Worm (Caenorhabditis elegans) whole organism, late embryonic: ENCODE results near the gene fbxa-84.

Experiments used
- C08G9.2 ChIP-seq: sonication (generic microtip); optimal IDR thresholded peaks from 2 replicates; lab custom pipeline; 2016; ENCODE audit warnings: mild to moderate bottlenecking, missing genetic modification characterization, moderate library complexity, missing compliant biosample characterization
- C38D4.7 ChIP-seq: fragments of 200-800 bp; sonication (Bioruptor generic); optimal IDR thresholded peaks from 2 replicates; lab custom pipeline; 2018; ENCODE audit warnings: mild to moderate bottlenecking, missing genetic modification characterization, moderate library complexity, missing compliant biosample characterization
- F13H6.1 ChIP-seq: sonication (generic microtip); optimal IDR thresholded peaks from 2 replicates; lab custom pipeline; 2016; ENCODE audit warnings: missing genetic modification characterization, missing compliant biosample characterization
- K09A11.1 ChIP-seq: sonication (generic microtip); optimal IDR thresholded peaks from 2 replicates; lab custom pipeline; 2017; ENCODE audit warnings: antibody characterized with exemption, mild to moderate bottlenecking, missing genetic modification characterization, missing compliant biosample characterization; ENCODE audit not compliant: insufficient read depth
- T23F11.4 ChIP-seq: fragments of 200-800 bp; sonication (Bioruptor generic); optimal IDR thresholded peaks from 2 replicates; lab custom pipeline; 2018; ENCODE audit warnings: mild to moderate bottlenecking, missing genetic modification characterization, missing compliant biosample characterization
- Y22D7AL.16 ChIP-seq: sonication (generic microtip); optimal IDR thresholded peaks from 2 replicates; lab custom pipeline; 2016; ENCODE audit warnings: missing genetic modification characterization, missing compliant biosample characterization
- ahr-1 ChIP-seq: sonication (generic microtip); optimal IDR thresholded peaks from 2 replicates; lab custom pipeline; 2016; ENCODE audit warnings: missing genetic modification characterization, missing compliant biosample characterization
- ama-1 ChIP-seq: fragments of 150-350 bp; optimal IDR thresholded peaks from 2 replicates; lab custom pipeline; 2014
- ceh-14 ChIP-seq: sonication (generic microtip); optimal IDR thresholded peaks from 2 replicates; lab custom pipeline; 2016; ENCODE audit warnings: missing genotype, missing genetic modification characterization, missing compliant biosample characterization
- ceh-19 ChIP-seq: fragments of 200-800 bp; sonication (Bioruptor generic); optimal IDR thresholded peaks from 2 replicates; lab custom pipeline; 2018; ENCODE audit warnings: mild to moderate bottlenecking, missing genetic modification characterization, missing compliant biosample characterization
- ceh-2 ChIP-seq: sonication (generic microtip); optimal IDR thresholded peaks from 2 replicates; lab custom pipeline; 2016; ENCODE audit warnings: missing genotype, missing genetic modification characterization, missing compliant biosample characterization
- ceh-22 ChIP-seq: sonication (generic microtip); optimal IDR thresholded peaks from 2 replicates; lab custom pipeline; 2017; ENCODE audit warnings: missing biosample characterization, missing genetic modification characterization
- ceh-31 ChIP-seq: sonication (generic microtip); optimal IDR thresholded peaks from 2 replicates; lab custom pipeline; 2016; ENCODE audit warnings: missing genetic modification characterization, missing compliant biosample characterization
- ceh-34 ChIP-seq: sonication (generic microtip); optimal IDR thresholded peaks from 2 replicates; lab custom pipeline; 2016; ENCODE audit warnings: mild to moderate bottlenecking, missing genetic modification characterization, missing compliant biosample characterization
- ceh-48 ChIP-seq: sonication (generic microtip); optimal IDR thresholded peaks from 2 replicates; lab custom pipeline; 2016; ENCODE audit warnings: missing genetic modification characterization, inconsistent platforms, missing compliant biosample characterization
- ceh-9 ChIP-seq: sonication (generic microtip); optimal IDR thresholded peaks from 2 replicates; lab custom pipeline; 2016; ENCODE audit warnings: mild to moderate bottlenecking, missing genetic modification characterization, inconsistent platforms, missing compliant biosample characterization
- che-1 ChIP-seq: sonication (generic microtip); optimal IDR thresholded peaks from 2 replicates; lab custom pipeline; 2016; ENCODE audit warnings: mild to moderate bottlenecking, missing genetic modification characterization, missing compliant biosample characterization
- dmd-4 ChIP-seq: sonication (generic microtip); optimal IDR thresholded peaks from 2 replicates; lab custom pipeline; 2016; ENCODE audit warnings: borderline replicate concordance, missing genetic modification characterization, missing compliant biosample characterization
- dve-1 ChIP-seq: sonication (generic microtip); optimal IDR thresholded peaks from 2 replicates; lab custom pipeline; 2017; ENCODE audit warnings: antibody characterized with exemption, mild to moderate bottlenecking, missing genetic modification characterization, missing compliant biosample characterization
- elt-2 ChIP-seq: sonication (generic microtip); optimal IDR thresholded peaks from 2 replicates; lab custom pipeline; 2016; ENCODE audit warnings: missing genetic modification reagents, missing genetic modification characterization, missing compliant biosample characterization
- elt-4 ChIP-seq: sonication (generic microtip); optimal IDR thresholded peaks from 2 replicates; lab custom pipeline; 2016; ENCODE audit warnings: missing genetic modification characterization, missing compliant biosample characterization
- ets-4 ChIP-seq: sonication (generic microtip); optimal IDR thresholded peaks from 2 replicates; lab custom pipeline; 2016; ENCODE audit warnings: missing genetic modification characterization, missing compliant biosample characterization
- eyg-1 ChIP-seq: sonication (generic microtip); optimal IDR thresholded peaks from 2 replicates; lab custom pipeline; 2016; ENCODE audit warnings: missing genotype, missing genetic modification characterization, missing compliant biosample characterization
- fax-1 ChIP-seq: sonication (generic microtip); optimal IDR thresholded peaks from 2 replicates; lab custom pipeline; 2016; ENCODE audit warnings: missing genotype, missing genetic modification characterization, missing compliant biosample characterization
- fkh-10 ChIP-seq: fragments of 150-350 bp; optimal IDR thresholded peaks from 2 replicates; lab custom pipeline; 2014; ENCODE audit warnings: missing biosample characterization, missing genetic modification reagents, missing genetic modification characterization
- fkh-6 ChIP-seq: sonication (generic microtip); optimal IDR thresholded peaks from 2 replicates; lab custom pipeline; 2016; ENCODE audit warnings: missing genetic modification characterization, missing compliant biosample characterization
- gmeb-2 ChIP-seq: sonication (generic microtip); optimal IDR thresholded peaks from 2 replicates; lab custom pipeline; 2016; ENCODE audit warnings: missing genetic modification characterization, inconsistent platforms, missing compliant biosample characterization
- hlh-13 ChIP-seq: fragments of 200-800 bp; sonication (Bioruptor generic); optimal IDR thresholded peaks from 2 replicates; lab custom pipeline; 2018; ENCODE audit warnings: mild to moderate bottlenecking, missing genetic modification characterization, missing compliant biosample characterization
- hlh-15 ChIP-seq: sonication (generic microtip); optimal IDR thresholded peaks from 2 replicates; lab custom pipeline; 2016; ENCODE audit warnings: missing genetic modification characterization, missing compliant biosample characterization
- hlh-30 ChIP-seq: sonication (generic microtip); optimal IDR thresholded peaks from 2 replicates; lab custom pipeline; 2017; ENCODE audit warnings: antibody characterized with exemption, missing genetic modification characterization, missing compliant biosample characterization; ENCODE audit not compliant: insufficient read depth
- lim-6 ChIP-seq: sonication (generic microtip); optimal IDR thresholded peaks from 2 replicates; lab custom pipeline; 2016; ENCODE audit warnings: missing genetic modification characterization, missing compliant biosample characterization
- madf-2 ChIP-seq: sonication (generic microtip); optimal IDR thresholded peaks from 2 replicates; lab custom pipeline; 2017; ENCODE audit warnings: missing genetic modification characterization, missing compliant biosample characterization
- mec-3 ChIP-seq: sonication (generic microtip); optimal IDR thresholded peaks from 2 replicates; lab custom pipeline; 2016; ENCODE audit warnings: borderline replicate concordance, missing genetic modification characterization, missing compliant biosample characterization
- nhr-11 ChIP-seq: fragments of 150-350 bp; optimal IDR thresholded peaks from 2 replicates; lab custom pipeline; 2014; ENCODE audit warnings: missing biosample characterization, missing genetic modification characterization
- nhr-232 ChIP-seq: sonication (generic microtip); optimal IDR thresholded peaks from 2 replicates; lab custom pipeline; 2016; ENCODE audit warnings: missing genetic modification characterization, missing compliant biosample characterization
- npax-4 ChIP-seq: sonication (generic microtip); optimal IDR thresholded peaks from 2 replicates; lab custom pipeline; 2016; ENCODE audit warnings: missing genetic modification characterization, missing compliant biosample characterization
- odd-2 ChIP-seq: sonication (generic microtip); optimal IDR thresholded peaks from 2 replicates; lab custom pipeline; 2017; ENCODE audit warnings: antibody characterized with exemption, mild to moderate bottlenecking, missing genetic modification characterization, missing compliant biosample characterization
- pag-3 ChIP-seq: sonication (generic microtip); optimal IDR thresholded peaks from 2 replicates; lab custom pipeline; 2016; ENCODE audit warnings: missing compliant biosample characterization, missing genetic modification characterization, borderline replicate concordance
- pat-9 ChIP-seq: fragments of 200-800 bp; sonication (Bioruptor generic); optimal IDR thresholded peaks from 2 replicates; lab custom pipeline; 2018; ENCODE audit warnings: mild to moderate bottlenecking, missing genetic modification characterization, moderate library complexity, missing compliant biosample characterization
- pha-2 ChIP-seq: sonication (generic microtip); optimal IDR thresholded peaks from 2 replicates; lab custom pipeline; 2017; ENCODE audit warnings: mild to moderate bottlenecking, missing genetic modification characterization, missing compliant biosample characterization
- pha-4 ChIP-seq: fragments of 150-350 bp; optimal IDR thresholded peaks from 2 replicates; lab custom pipeline; 2018; ENCODE audit warnings: missing biosample characterization, missing genetic modification reagents, missing genetic modification characterization
- pqm-1 ChIP-seq: sonication (generic microtip); optimal IDR thresholded peaks from 2 replicates; lab custom pipeline; 2016; ENCODE audit warnings: missing genetic modification characterization, missing compliant biosample characterization
- pros-1 ChIP-seq: fragments of 150-350 bp; optimal IDR thresholded peaks from 2 replicates; lab custom pipeline; 2014; ENCODE audit warnings: missing biosample characterization, missing genetic modification reagents, missing genetic modification characterization
- ref-2 ChIP-seq: sonication (generic microtip); optimal IDR thresholded peaks from 2 replicates; lab custom pipeline; 2016; ENCODE audit warnings: missing genetic modification characterization, missing compliant biosample characterization
- rnt-1 ChIP-seq: sonication (generic microtip); optimal IDR thresholded peaks from 2 replicates; lab custom pipeline; 2016; ENCODE audit warnings: missing genetic modification characterization, missing compliant biosample characterization
- sox-2 ChIP-seq: fragments of 200-800 bp; sonication (Bioruptor generic); IDR thresholded peaks from 2 replicates; pipeline ENCODE4 v1.3.6; 2022; ENCODE audit warnings: missing genetic modification reagents, missing genetic modification characterization, missing compliant biosample characterization
- sox-4 ChIP-seq: sonication (generic microtip); optimal IDR thresholded peaks from 2 replicates; lab custom pipeline; 2017; ENCODE audit warnings: mild to moderate bottlenecking, missing genetic modification characterization, inconsistent platforms, missing compliant biosample characterization
- tbx-2 ChIP-seq: sonication (generic microtip); optimal IDR thresholded peaks from 2 replicates; lab custom pipeline; 2016; ENCODE audit warnings: missing genetic modification characterization, missing compliant biosample characterization
- tbx-7 ChIP-seq: sonication (generic microtip); optimal IDR thresholded peaks from 2 replicates; lab custom pipeline; 2016; ENCODE audit warnings: missing genotype, missing genetic modification characterization, missing compliant biosample characterization
- ttx-3 ChIP-seq: sonication (generic microtip); optimal IDR thresholded peaks from 2 replicates; lab custom pipeline; 2016; ENCODE audit warnings: missing genetic modification reagents, missing genetic modification characterization, missing compliant biosample characterization
- unc-42 ChIP-seq: sonication (generic microtip); optimal IDR thresholded peaks from 2 replicates; lab custom pipeline; 2016; ENCODE audit warnings: missing genotype, missing genetic modification characterization, missing compliant biosample characterization
- unc-86 ChIP-seq: sonication (generic microtip); optimal IDR thresholded peaks from 2 replicates; lab custom pipeline; 2016; ENCODE audit warnings: missing genetic modification characterization, missing compliant biosample characterization
- zip-5 ChIP-seq: sonication (generic microtip); optimal IDR thresholded peaks from 2 replicates; lab custom pipeline; 2016; ENCODE audit warnings: missing genetic modification characterization, missing compliant biosample characterization
- ztf-16 ChIP-seq: sonication (generic microtip); optimal IDR thresholded peaks from 2 replicates; lab custom pipeline; 2017; ENCODE audit warnings: missing genetic modification characterization, missing compliant biosample characterization

fbxa-84 gene

DNA sequence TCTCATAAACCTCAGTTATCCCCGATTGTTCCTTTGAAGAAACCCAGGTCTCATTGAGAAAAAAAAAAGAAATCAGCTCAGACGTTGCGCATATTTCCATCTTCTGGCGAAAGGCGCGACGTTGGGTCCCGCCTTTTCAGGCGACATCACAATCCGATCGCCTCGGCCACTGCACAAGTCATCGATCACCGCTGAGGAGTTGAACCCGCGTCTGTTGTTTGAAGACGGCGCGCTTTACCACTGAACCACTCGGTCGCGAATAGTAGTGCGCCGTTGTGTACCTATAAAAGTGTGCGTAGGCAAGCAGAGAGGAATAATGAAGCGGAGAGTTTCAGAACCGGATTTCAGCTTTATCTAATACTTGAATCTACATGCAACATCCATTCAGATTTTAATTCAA lies 8.7 kb downstream of the fbxa-84 start, which contains the start of gene Y75B12B.11:
Y75B12B.11 (plus strand) TSS at position 394 of the 400 bp plus-strand sequence.
- peak; percentile 87 for TF ChIP-seq sox-4 (tag; lab: Kevin White, UChicago)
- peak; percentile 80 for TF ChIP-seq gmeb-2
- TF ChIP-seq ceh-2 (tag; lab: Kevin White, UChicago): peak; percentile 88
- peak; percentile 59 for TF ChIP-seq tbx-7 (tag; lab: Kevin White, UChicago)
- peak; percentile 93 for TF ChIP-seq ceh-19 (GFP tag; lab: Kevin White, UChicago)
- peak; percentile 87 for TF ChIP-seq ttx-3 (tag; lab: Kevin White, UChicago)
- peak; percentile 84 for TF ChIP-seq ztf-16 (tag; lab: Kevin White, UChicago)
- peak; percentile 93 for TF ChIP-seq ceh-14 (tag; lab: Kevin White, UChicago)
- no peak for TF ChIP-seq pha-4 (tag; lab: Kevin White, UChicago)
- TF ChIP-seq elt-4 (tag; lab: Kevin White, UChicago): peak; percentile 82
- TF ChIP-seq npax-4 (tag; lab: Kevin White, UChicago): peak; percentile 74
- no peak for TF ChIP-seq odd-2 (tag; lab: Kevin White, UChicago)
- TF ChIP-seq rnt-1 (tag; lab: Kevin White, UChicago): peak; percentile 76
- peak; percentile 74 for TF ChIP-seq ceh-48 (tag; lab: Kevin White, UChicago)
- peak; percentile 90 for TF ChIP-seq che-1 (tag; lab: Kevin White, UChicago)
- TF ChIP-seq dve-1: peak; percentile 87
- peak; percentile 89 for TF ChIP-seq T23F11.4 (GFP tag; lab: Kevin White, UChicago)
- TF ChIP-seq lim-6 (tag; lab: Kevin White, UChicago): peak; percentile 46
- no peak for TF ChIP-seq nhr-11 (tag; lab: Kevin White, UChicago)
- peak; percentile 84 for TF ChIP-seq nhr-232 (tag; lab: Kevin White, UChicago)
- peak; percentile 86 for TF ChIP-seq tbx-2 (tag; lab: Kevin White, UChicago)
- TF ChIP-seq eyg-1: peak; percentile 87
- peak; percentile 84 for TF ChIP-seq pqm-1 (tag; lab: Kevin White, UChicago)
- TF ChIP-seq unc-42 (tag; lab: Kevin White, UChicago): no peak
- peak; percentile 75 for TF ChIP-seq ceh-31 (tag; lab: Kevin White, UChicago)
- TF ChIP-seq K09A11.1 (tag; lab: Kevin White, UChicago): peak; percentile 77
- peak; percentile 86 for TF ChIP-seq fkh-6 (tag; lab: Kevin White, UChicago)
- TF ChIP-seq ceh-34 (tag; lab: Kevin White, UChicago): peak; percentile 88
- TF ChIP-seq pha-2: peak; percentile 90
- peak; percentile 82 for TF ChIP-seq C08G9.2 (tag; lab: Kevin White, UChicago)
- peak; percentile 50 for TF ChIP-seq zip-5 (tag; lab: Kevin White, UChicago)
- peak; percentile 93 for TF ChIP-seq elt-2 (tag; lab: Kevin White, UChicago)
- TF ChIP-seq unc-86: peak; percentile 79
- TF ChIP-seq pros-1: peak; percentile 47
- TF ChIP-seq hlh-13: peak; percentile 75
- TF ChIP-seq F13H6.1 (tag; lab: Kevin White, UChicago): peak; percentile 81
- peak; percentile 26 for TF ChIP-seq mec-3 (tag; lab: Kevin White, UChicago)
- TF ChIP-seq hlh-15: peak; percentile 80
- TF ChIP-seq fkh-10 (GFP tag; lab: Kevin White, UChicago): no peak
- TF ChIP-seq ceh-9: peak; percentile 68
- TF ChIP-seq madf-2 (tag; lab: Kevin White, UChicago): peak; percentile 85
- peak; percentile 86 for TF ChIP-seq dmd-4
- TF ChIP-seq ref-2 (tag; lab: Kevin White, UChicago): peak; percentile 87
- TF ChIP-seq ama-1 (lab: Kevin White, UChicago): no peak
- peak; percentile 69 for TF ChIP-seq ets-4 (tag; lab: Kevin White, UChicago)
- peak; percentile 62; the same call in 1 of the 2 replicates for TF ChIP-seq sox-2 (GFP tag; lab: Robert Waterston, UW)
- TF ChIP-seq ceh-22 (tag; lab: Kevin White, UChicago): no peak
- TF ChIP-seq ahr-1 (tag; lab: Kevin White, UChicago): peak; percentile 71
- TF ChIP-seq pag-3 (tag; lab: Kevin White, UChicago): no peak
- TF ChIP-seq fax-1 (tag; lab: Kevin White, UChicago): peak; percentile 82
- TF ChIP-seq hlh-30 (tag; lab: Kevin White, UChicago): peak; percentile 67
- peak; percentile 86 for TF ChIP-seq C38D4.7 (GFP tag; lab: Kevin White, UChicago)
- peak; percentile 88 for TF ChIP-seq pat-9
- peak; percentile 77 for TF ChIP-seq Y22D7AL.16 (tag; lab: Kevin White, UChicago)
